Worm (Caenorhabditis elegans): ENCODE data around the gene pmk-1.

The pmk-1 gene

DNA sequence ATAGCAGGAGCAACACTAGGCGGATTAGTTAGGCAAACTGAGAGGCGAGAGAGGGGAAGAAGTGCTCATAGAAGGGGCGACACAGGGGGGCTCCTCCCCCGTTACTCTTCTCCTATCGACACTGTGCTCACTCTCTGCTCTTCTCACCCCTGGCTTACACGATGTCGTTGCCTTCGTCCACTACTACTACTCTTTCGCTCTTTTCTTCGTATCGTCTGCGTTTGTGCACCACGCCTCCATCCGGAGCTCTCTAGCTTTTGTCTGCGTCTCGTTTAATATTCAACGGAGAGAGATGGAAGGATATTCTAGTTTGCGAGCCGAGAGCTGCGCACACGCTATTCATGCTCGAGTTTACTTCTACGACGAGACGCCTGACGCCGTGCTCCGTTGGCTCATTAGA is 34.7 kb downstream of the pmk-1 start:
- TF ChIP-seq aly-2 (tag; optimal IDR thresholded peaks at IDR 0.05) (no peak), ztf-4 (tag; optimal IDR thresholded peaks at IDR 0.05) (no peak), Y55F3AM.14 (GFP tag; optimal IDR thresholded peaks at IDR 0.05) (peak; percentile 42), alr-1 (tag; optimal IDR thresholded peaks at IDR 0.05) (peak; percentile 32), gmeb-1 (tag; optimal IDR thresholded peaks at IDR 0.05) (no peak), F13H6.1 (tag; optimal IDR thresholded peaks at IDR 0.05) (peak; percentile 71), mdl-1 (tag; optimal IDR thresholded peaks at IDR 0.05) (peak in 1 of 2 experiments; percentile 7), sem-4 (tag; optimal IDR thresholded peaks at IDR 0.05) (peak; percentile 51), lsy-2 (tag; optimal IDR thresholded peaks at IDR 0.05) (peak in 1 of 2 experiments; percentile 44), zag-1 (tag; optimal IDR thresholded peaks at IDR 0.05) (peak; percentile 28), dmd-4 (tag; optimal IDR thresholded peaks at IDR 0.05) (no peak), lin-13 (GFP tag; optimal IDR thresholded peaks at IDR 0.05) (peak; percentile 14), C34F6.9 (tag; optimal IDR thresholded peaks at IDR 0.05) (peak; percentile 73), ztf-11 (tag; optimal IDR thresholded peaks at IDR 0.05) (no peak), crh-2 (tag; optimal IDR thresholded peaks at IDR 0.05) (peak; percentile 39), unc-39 (tag; optimal IDR thresholded peaks at IDR 0.05) (no peak), sma-3 (GFP tag; optimal IDR thresholded peaks at IDR 0.05) (no peak), nhr-129 (tag; optimal IDR thresholded peaks at IDR 0.05) (peak; percentile 65), lin-11 (tag; optimal IDR thresholded peaks at IDR 0.05) (peak; percentile 83), nhr-21 (tag; optimal IDR thresholded peaks at IDR 0.05) (no peak), unc-55 (GFP tag; optimal IDR thresholded peaks at IDR 0.05) (peak; percentile 66), sma-9 (GFP tag; optimal IDR thresholded peaks at IDR 0.05) (peak; percentile 61), sma-9 (tag; optimal IDR thresholded peaks at IDR 0.05) (no peak)

ce11 chrIV:8188421-8189112 is 40.0 kb downstream of the pmk-1 start:
- TF ChIP-seq gmeb-1 (tag; optimal IDR thresholded peaks at IDR 0.05) (no peak), ztf-1 (GFP tag; conservative IDR thresholded peaks at IDR 0.05) (no peak), lin-11 (tag; optimal IDR thresholded peaks at IDR 0.05) (no peak), lin-13 (GFP tag; optimal IDR thresholded peaks at IDR 0.05) (no peak), R02D3.7 (tag; optimal IDR thresholded peaks at IDR 0.05) (no peak), snpc-4 (tag; optimal IDR thresholded peaks at IDR 0.05) (no peak)

DNA sequence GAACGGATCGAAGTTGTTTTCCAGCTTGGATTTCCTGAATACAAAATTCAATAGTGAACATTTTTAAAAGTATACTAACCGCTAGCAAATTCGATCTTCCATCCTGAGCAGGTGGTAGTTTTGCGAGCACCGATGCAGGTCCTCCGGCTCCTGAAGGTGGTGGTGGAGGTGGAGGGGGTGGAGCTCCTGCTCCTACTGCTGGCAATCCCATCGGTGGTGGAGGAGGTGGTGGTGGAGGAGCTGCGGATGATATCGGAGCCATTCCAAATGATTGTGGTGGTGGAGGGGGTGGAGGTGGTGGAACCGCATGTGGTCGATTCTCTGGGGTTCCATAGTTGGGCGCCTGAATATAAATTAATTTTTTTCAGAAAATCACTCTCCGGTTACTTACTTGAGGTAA is 41.1 kb downstream of the pmk-1 start:
- TF ChIP-seq ceh-82 (tag; optimal IDR thresholded peaks at IDR 0.05) (no peak), lin-13 (GFP tag; optimal IDR thresholded peaks at IDR 0.05) (no peak)

DNA sequence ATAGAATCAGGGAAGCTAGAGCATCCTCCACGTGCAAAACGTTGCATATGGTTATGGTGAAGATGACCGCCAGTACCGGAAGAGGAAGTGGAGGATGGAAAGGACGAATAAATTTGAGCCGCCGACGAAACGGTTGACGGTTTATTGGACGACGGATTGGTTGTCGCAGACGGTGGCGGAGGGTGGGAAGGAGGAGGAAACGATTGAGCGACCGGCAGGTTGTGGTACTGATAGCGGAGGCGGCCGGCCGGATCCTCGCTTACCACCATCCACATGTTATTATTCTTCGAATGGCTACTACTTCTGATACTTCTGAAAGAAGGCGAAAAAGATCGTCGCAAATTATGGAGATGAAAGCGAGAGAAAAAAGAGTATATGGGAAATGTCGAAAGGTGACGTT is 44.3 kb downstream of the pmk-1 start:
- TF ChIP-seq nhr-10 (tag; optimal IDR thresholded peaks at IDR 0.05) (no peak), nhr-237 (tag; optimal IDR thresholded peaks at IDR 0.05) (no peak), crh-2 (tag; optimal IDR thresholded peaks at IDR 0.05) (no peak), mbf-1 (tag; optimal IDR thresholded peaks at IDR 0.05) (no peak), nhr-77 (tag; optimal IDR thresholded peaks at IDR 0.05) (no peak), ztf-4 (tag; optimal IDR thresholded peaks at IDR 0.05) (no peak)

DNA sequence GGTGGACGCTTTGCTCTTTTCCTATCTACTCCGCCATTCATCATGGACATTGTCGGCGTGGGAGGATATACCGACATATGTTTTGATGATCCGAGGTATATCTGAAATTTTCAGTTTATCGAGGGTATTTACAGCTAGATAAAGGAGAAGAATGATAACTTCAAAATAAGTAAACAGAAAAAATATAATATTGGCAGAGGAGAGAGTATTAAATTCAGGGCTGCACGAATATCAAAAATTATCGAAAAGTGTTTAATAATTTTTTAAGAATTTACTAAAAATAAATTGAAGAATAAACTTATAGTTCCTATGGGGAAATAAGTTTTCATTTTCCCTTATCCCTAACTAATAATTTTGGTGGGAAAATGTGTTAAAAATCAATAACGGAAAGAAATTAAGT is 50.3 kb downstream of the pmk-1 start, which contains the start of gene wsp-1:
wsp-1 (minus strand) TSS at position 101 of the 400 bp plus-strand sequence.
- TF ChIP-seq lsy-2 (tag; optimal IDR thresholded peaks at IDR 0.05) = no peak
- TF ChIP-seq dmd-4 (tag; optimal IDR thresholded peaks at IDR 0.05) = no peak
- no peak for TF ChIP-seq mdl-1 (tag; optimal IDR thresholded peaks at IDR 0.05)
- TF ChIP-seq ama-1 (optimal IDR thresholded peaks at IDR 0.05) = no peak
- no peak for TF ChIP-seq nhr-25 (tag; optimal IDR thresholded peaks at IDR 0.05)
- TF ChIP-seq lin-11 (tag; optimal IDR thresholded peaks at IDR 0.05) = no peak
- TF ChIP-seq unc-62 (GFP tag; optimal IDR thresholded peaks at IDR 0.05) = no peak
- TF ChIP-seq nhr-23 (tag; optimal IDR thresholded peaks at IDR 0.05) = no peak
- no peak for TF ChIP-seq F13H6.1 (tag; optimal IDR thresholded peaks at IDR 0.05)
- no peak for TF ChIP-seq ztf-11 (tag; optimal IDR thresholded peaks at IDR 0.05)
- TF ChIP-seq sem-4 (tag; optimal IDR thresholded peaks at IDR 0.05) = no peak

Measured in whole organism, L2 larva.